Fruit fly (Drosophila melanogaster): ENCODE results near the gene p130CAS.
A peak's percentile ranks its signal among the peaks of the same experiment; 100 is the strongest.

Gene p130CAS

dm6 chr3L:211200-211599, 58.5 kb downstream of the p130CAS start, which contains the start of gene Prp4k (continued):
- no peak for TF ChIP-seq gcm (GFP tag; optimal IDR thresholded peaks at IDR 0.05)
- TF ChIP-seq eve (GFP tag; optimal IDR thresholded peaks at IDR 0.05): no peak
- no peak for TF ChIP-seq CG17361 (GFP tag; IDR thresholded peaks at IDR 0.05)
- TF ChIP-seq knrl (GFP tag; IDR thresholded peaks at IDR 0.05; ENCODE audit: partially characterized antibody): no peak
- no peak for TF ChIP-seq CG7963 (GFP tag; IDR thresholded peaks at IDR 0.05; ENCODE audit: partially characterized antibody)
- no peak for TF ChIP-seq cg (GFP tag; optimal IDR thresholded peaks at IDR 0.05)
- no peak for TF ChIP-seq CG33213 (GFP tag; optimal IDR thresholded peaks at IDR 0.05)
- TF ChIP-seq pzg (GFP tag; optimal IDR thresholded peaks at IDR 0.05): peak; percentile 50
- TF ChIP-seq CG16863 (GFP tag; optimal IDR thresholded peaks at IDR 0.05): no peak
- TF ChIP-seq crp (GFP tag; optimal IDR thresholded peaks at IDR 0.05): no peak
- no peak for TF ChIP-seq CG4854 (GFP tag; optimal IDR thresholded peaks at IDR 0.05)
- TF ChIP-seq pan (optimal IDR thresholded peaks at IDR 0.05): no peak
- no peak for TF ChIP-seq pan (GFP tag; optimal IDR thresholded peaks at IDR 0.05 in 1 of 2, IDR thresholded peaks at IDR 0.05 in 1 of 2)
- peak; percentile 70 for TF ChIP-seq Med (GFP tag)
- TF ChIP-seq CG16779 (GFP tag; IDR thresholded peaks at IDR 0.05): no peak
- TF ChIP-seq CG6654 (GFP tag; optimal IDR thresholded peaks at IDR 0.05): no peak
- TF ChIP-seq Spps (tag; optimal IDR thresholded peaks at IDR 0.05): no peak
- no peak for TF ChIP-seq CG1603 (tag; optimal IDR thresholded peaks at IDR 0.05)
- peak; percentile 21 for TF ChIP-seq Fer1 (GFP tag; optimal IDR thresholded peaks at IDR 0.05)
- peak; percentile 50 for TF ChIP-seq stwl (tag; optimal IDR thresholded peaks at IDR 0.05)
- TF ChIP-seq chn (GFP tag; optimal IDR thresholded peaks at IDR 0.05): no peak
- TF ChIP-seq CG34422 (GFP tag; IDR thresholded peaks at IDR 0.05): peak; percentile 27; the same call in 1 of the 3 replicates
- no peak for TF ChIP-seq Oli (tag; optimal IDR thresholded peaks at IDR 0.05)
- TF ChIP-seq CG2678 (tag; optimal IDR thresholded peaks at IDR 0.05): no peak

dm6 chr3L:212520-212919, 59.8 kb downstream of the p130CAS start, which contains the start of the genes thoc7 and Dis3l2:
TSS of gene thoc7 (minus strand) at chr3L:212687.
TSS of gene Dis3l2 (plus strand) at chr3L:212709.
- TF ChIP-seq CG9797 (GFP tag; optimal IDR thresholded peaks at IDR 0.05) (peak; percentile 79), CG8478 (optimal IDR thresholded peaks at IDR 0.05) (no peak), CG14710 (tag; optimal IDR thresholded peaks at IDR 0.05) (peak; percentile 16), CG8281 (tag; optimal IDR thresholded peaks at IDR 0.05) (no peak), CG4617 (GFP tag; optimal IDR thresholded peaks at IDR 0.05; ENCODE audit: borderline replicate concordance) (peak; percentile 90), stwl (tag; optimal IDR thresholded peaks at IDR 0.05) (peak; percentile 77), gfzf (GFP tag; optimal IDR thresholded peaks at IDR 0.05) (peak; percentile 87), Bgb (GFP tag; IDR thresholded peaks at IDR 0.05; ENCODE audit: partially characterized antibody) (peak; percentile 19; the same call in 1 of the 2 replicates), CG2116 (GFP tag; optimal IDR thresholded peaks at IDR 0.05) (peak; percentile 10), CG13287 (GFP tag; IDR thresholded peaks at IDR 0.05; ENCODE audit: partially characterized antibody) (peak; percentile 42; the same call in 1 of the 2 replicates), MBD-R2 (GFP tag; IDR thresholded peaks at IDR 0.05) (peak; percentile 80), bowl (GFP tag; IDR thresholded peaks at IDR 0.05) (no peak), Stat92E (GFP tag; optimal IDR thresholded peaks at IDR 0.05) (no peak), Sry-δ (GFP tag; optimal IDR thresholded peaks at IDR 0.05) (peak; percentile 16), CG9932 (GFP tag; IDR thresholded peaks at IDR 0.05) (no peak), yki (optimal IDR thresholded peaks at IDR 0.05) (no peak), Ets97D (GFP tag; optimal IDR thresholded peaks at IDR 0.05) (no peak), CG8944 (GFP tag; optimal IDR thresholded peaks at IDR 0.05) (no peak), phol (tag; optimal IDR thresholded peaks at IDR 0.05) (peak; percentile 10), YL-1 (GFP tag; optimal IDR thresholded peaks at IDR 0.05) (peak; percentile 44), Nf-YA (GFP tag; IDR thresholded peaks at IDR 0.05) (no peak), CG1529 (GFP tag; optimal IDR thresholded peaks at IDR 0.05) (no peak), CG15514 (GFP tag; optimal IDR thresholded peaks at IDR 0.05) (peak; percentile 32), hbn (GFP tag; IDR thresholded peaks at IDR 0.05; ENCODE audit: partially characterized antibody) (no peak), pzg (GFP tag; optimal IDR thresholded peaks at IDR 0.05) (peak; percentile 61), ewg (GFP tag; optimal IDR thresholded peaks at IDR 0.05) (no peak), Dll (GFP tag; IDR thresholded peaks at IDR 0.05; ENCODE audit: partially characterized antibody) (peak; percentile 20; the same call in 1 of the 4 replicates), jing (GFP tag; optimal IDR thresholded peaks at IDR 0.05) (no peak)

Data from whole organism, embryonic.